Fruit fly (Drosophila melanogaster) S2 (cell line): ENCODE measurements around the gene Obp99d.

Experiments used
- CG8478 ChIP-seq: fragments of >200 bp; optimal IDR thresholded peaks from 2 replicates; lab custom pipeline; 2018
- CTCF ChIP-seq, 2 experiments: fragments of >200 bp; optimal IDR thresholded peaks; 2 replicates each; lab custom pipeline; 2018

The Obp99d gene

DNA sequence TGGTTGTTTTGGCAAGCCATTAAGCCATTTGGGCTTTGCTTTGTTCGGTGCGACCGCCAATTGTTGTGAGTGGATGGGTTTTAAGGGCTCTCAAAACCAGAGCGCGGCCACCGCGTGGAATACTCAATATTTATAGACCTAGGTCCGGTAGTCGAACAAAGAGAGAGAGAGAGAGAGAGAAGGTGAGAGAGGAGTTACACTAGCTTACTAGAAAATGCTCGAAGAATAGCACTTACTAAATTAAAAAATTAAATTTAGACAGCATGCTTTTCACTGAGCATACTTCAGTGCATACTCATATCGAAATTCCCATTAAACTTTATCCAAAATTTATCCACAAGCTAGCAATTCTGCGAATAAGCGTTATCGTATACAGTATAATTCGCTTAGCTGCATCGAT, 45.7 kb downstream of the Obp99d start:
- TF ChIP-seq CG8478 (no peak), CTCF (optimal IDR thresholded peaks at IDR 0.05; lab: Kevin White, UChicago) (no peak)

- no peak for TF ChIP-seq CTCF (optimal IDR thresholded peaks at IDR 0.05; lab: Kevin White, UChicago)
- TF ChIP-seq CG8478 = no peak
These were observed 47.3 kb downstream of the Obp99d start for dm6 chr3R:29761569-29761968.

dm6 chr3R:29762297-29762696, 48.0 kb downstream of the Obp99d start:
- TF ChIP-seq CG8478 (no peak), CTCF (optimal IDR thresholded peaks at IDR 0.05; lab: Kevin White, UChicago) (no peak)

- TF ChIP-seq CTCF (optimal IDR thresholded peaks at IDR 0.05; lab: Kevin White, UChicago) (no peak), CG8478 (no peak)
These were observed 48.8 kb downstream of the Obp99d start for dm6 chr3R:29763154-29763553.

dm6 chr3R:29763804-29764203, 49.5 kb downstream of the Obp99d start:
- TF ChIP-seq CG8478 (no peak), CTCF (optimal IDR thresholded peaks at IDR 0.05; lab: Kevin White, UChicago) (no peak)
